Worm (Caenorhabditis elegans) whole organism, L4/young adult: ENCODE measurements around the gene mig-21.

ENCODE experiments used
- W03F9.2 ChIP-seq: fragments of 150-350 bp; optimal IDR thresholded peaks from 2 replicates; lab custom pipeline; 2014; ENCODE audit warnings: missing biosample characterization, missing genetic modification characterization
- dao-5 ChIP-seq: sonication (generic microtip); optimal IDR thresholded peaks from 2 replicates; lab custom pipeline; 2016; ENCODE audit warnings: missing genotype, missing genetic modification characterization, moderate library complexity, missing compliant biosample characterization
- him-1 ChIP-seq: sonication (generic microtip); optimal IDR thresholded peaks from 2 replicates; lab custom pipeline; 2016; ENCODE audit warnings: missing genotype, missing genetic modification reagents, missing genetic modification characterization, missing compliant biosample characterization

ce11 chrIII:5874263-5874662 lies 3.9 kb downstream of the mig-21 start:
- TF ChIP-seq W03F9.2 (tag; lab: Kevin White, UChicago) (no peak), him-1 (tag; lab: Kevin White, UChicago) (no peak), dao-5 (tag; lab: Kevin White, UChicago) (no peak)
